Worm (Caenorhabditis elegans): ENCODE results near the gene ZC239.20.

DNA sequence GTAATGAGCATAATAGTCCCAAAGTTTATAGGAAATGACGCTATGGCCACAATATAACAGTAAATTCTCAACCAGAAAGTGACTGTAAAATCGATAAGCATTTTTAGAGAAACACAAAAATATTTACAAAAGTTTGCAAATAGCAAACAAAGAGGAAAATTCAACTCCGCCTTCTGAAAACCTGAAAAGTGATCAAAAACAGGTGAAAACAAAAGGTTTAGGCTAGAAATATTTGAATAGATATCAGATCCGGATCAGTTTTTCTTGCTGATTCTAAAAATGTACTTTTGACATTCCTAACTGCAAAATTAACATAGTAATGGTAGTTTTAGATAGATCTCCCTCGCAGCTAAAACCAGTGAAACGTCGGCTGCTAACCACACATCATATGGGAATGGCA lies 7.3 kb downstream of the ZC239.20 start, which contains the start of gene sri-51:
- TF ChIP-seq him-1 (tag; optimal IDR thresholded peaks at IDR 0.05) (no peak), W03F9.2 (tag; optimal IDR thresholded peaks at IDR 0.05) (no peak)
